Worm (Caenorhabditis elegans) whole organism, L4/young adult: ENCODE data around the gene ttr-36.

Source experiments
- dao-5 ChIP-seq: sonication (generic microtip); optimal IDR thresholded peaks from 2 replicates; lab custom pipeline; 2016; ENCODE audit warnings: missing genotype, missing genetic modification characterization, moderate library complexity, missing compliant biosample characterization
- him-1 ChIP-seq: sonication (generic microtip); optimal IDR thresholded peaks from 2 replicates; lab custom pipeline; 2016; ENCODE audit warnings: missing genotype, missing genetic modification reagents, missing genetic modification characterization, missing compliant biosample characterization

DNA sequence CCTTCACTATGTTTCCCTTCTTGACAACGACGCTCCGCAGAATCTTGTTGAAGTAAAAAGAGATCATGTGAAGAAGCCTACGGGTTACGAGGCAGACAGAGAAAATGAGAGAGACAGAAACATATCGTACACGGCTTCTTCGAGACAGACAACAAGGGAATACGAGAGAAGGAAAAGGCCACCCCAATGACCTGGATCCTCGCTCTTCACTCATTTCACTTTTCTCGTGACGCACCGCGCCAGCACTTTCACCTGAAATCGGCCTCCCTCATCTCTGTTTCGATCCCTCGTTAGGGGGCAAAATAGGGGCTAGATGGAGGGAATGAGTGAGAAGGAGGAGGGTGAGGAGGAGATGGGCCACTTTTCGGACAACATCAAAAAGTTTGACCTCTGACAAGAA, 4.5 kb downstream of the ttr-36 start:
- TF ChIP-seq him-1 (tag; lab: Kevin White, UChicago) (no peak), dao-5 (tag; lab: Kevin White, UChicago) (no peak)
